Fruit fly (Drosophila melanogaster): ENCODE results near the gene croc.

- TF ChIP-seq Myc (optimal IDR thresholded peaks at IDR 0.05) = no peak
- TF ChIP-seq h (optimal IDR thresholded peaks at IDR 0.05) = no peak
These were observed 40.5 kb upstream of the croc start for dm6 chr3L:21516716-21517266.
